Fruit fly (Drosophila melanogaster) whole organism, pupa: ENCODE data around the gene Nepl11.

ENCODE experiments used
- CG14655 ChIP-seq: fragments of 200-800 bp; sonication (Bioruptor generic); optimal IDR thresholded peaks from 3 replicates; lab custom pipeline; 2017; ENCODE audit warnings: mild to moderate bottlenecking, missing biosample characterization, missing genetic modification reagents, missing genetic modification characterization
- D1 ChIP-seq: fragments of 200-800 bp; sonication (Bioruptor generic); optimal IDR thresholded peaks from 2 replicates; lab custom pipeline; 2018; ENCODE audit warnings: missing biosample characterization, mild to moderate bottlenecking, missing genetic modification characterization, moderate library complexity
- EcR ChIP-seq: fragments of 200-800 bp; sonication (Bioruptor generic); optimal IDR thresholded peaks from 3 replicates; lab custom pipeline; 2019; ENCODE audit warnings: missing biosample characterization, missing genetic modification characterization, mild to moderate bottlenecking, moderate library complexity, missing genetic modification reagents
- Pif1B ChIP-seq: fragments of 200-800 bp; sonication (Bioruptor generic); optimal IDR thresholded peaks from 3 replicates; lab custom pipeline; 2016; ENCODE audit warnings: missing biosample characterization, missing genetic modification characterization
- rn ChIP-seq: fragments of 200-800 bp; sonication (Bioruptor generic); IDR thresholded peaks from 2 replicates; pipeline ENCODE4 v1.3.6; 2022; ENCODE audit warnings: missing biosample characterization, missing genetic modification characterization

DNA sequence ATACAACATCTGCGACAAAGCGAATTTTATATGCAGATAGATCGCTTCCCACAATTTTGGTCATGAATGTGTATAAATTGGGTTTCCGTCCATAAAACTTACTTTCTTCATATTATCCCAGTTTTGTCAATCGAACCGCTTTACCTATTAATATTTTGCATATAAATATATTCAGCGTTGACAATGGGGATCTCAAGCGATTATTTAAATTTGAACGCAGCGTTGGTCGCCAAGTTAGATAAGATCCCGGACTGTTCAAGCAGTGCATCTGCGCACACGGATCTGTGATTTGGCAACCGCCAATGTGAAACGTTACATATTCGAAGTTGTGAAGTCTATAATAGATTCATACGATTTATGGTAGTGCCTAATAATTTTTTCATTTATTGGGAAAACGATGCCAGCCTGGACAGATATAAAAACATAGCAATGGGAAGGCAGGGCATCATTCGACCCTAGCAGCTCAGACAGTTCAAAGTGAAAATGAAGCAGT lies 48.0 kb downstream of the Nepl11 start, which contains the start of gene TwdlF:
- TF ChIP-seq CG14655 (no peak), rn (GFP tag; lab: Robert Waterston, UW) (no peak), EcR (GFP tag; lab: Kevin White, UChicago) (no peak), Pif1B (GFP tag; lab: Kevin White, UChicago) (no peak), D1 (tag; lab: Kevin White, UChicago) (no peak)
